Worm (Caenorhabditis elegans): Measurements from ENCODE around the gene Y110A2AL.9.

Gene Y110A2AL.9

ce11 chrII:2859873-2860821 is 6.3 kb downstream of the Y110A2AL.9 start (continued):
- TF ChIP-seq F57C9.4 (tag; optimal IDR thresholded peaks at IDR 0.05): no peak
- no peak for TF ChIP-seq nhr-27 (tag; optimal IDR thresholded peaks at IDR 0.05)
- no peak for TF ChIP-seq madf-8 (GFP tag; conservative IDR thresholded peaks at IDR 0.05)
- no peak for TF ChIP-seq efl-1 (GFP tag; optimal IDR thresholded peaks at IDR 0.05)
- no peak for TF ChIP-seq T26A5.8 (tag; optimal IDR thresholded peaks at IDR 0.05)

DNA sequence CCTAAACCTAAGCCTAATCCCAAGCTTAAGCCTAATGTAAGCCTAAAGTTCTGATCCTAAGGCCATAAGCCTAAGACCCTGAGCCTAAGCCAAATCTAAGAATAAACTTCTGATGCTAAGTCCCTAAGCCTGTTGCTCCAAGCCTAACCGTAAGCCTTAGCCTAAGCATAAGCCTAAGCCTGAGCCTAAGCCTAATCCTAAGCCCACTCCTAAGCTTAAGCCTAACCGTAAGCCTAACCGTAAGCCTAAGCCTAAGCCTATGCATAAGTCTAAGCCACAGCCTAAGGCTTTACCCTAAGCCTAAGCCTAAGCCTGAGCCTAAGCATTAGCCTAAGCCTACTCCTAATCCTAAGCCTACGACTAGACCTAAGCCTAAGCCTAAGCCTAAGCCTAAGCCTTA is 7.1 kb downstream of the Y110A2AL.9 start:
- TF ChIP-seq C06A6.2 (GFP tag; conservative IDR thresholded peaks at IDR 0.05) (no peak), egl-44 (GFP tag; IDR thresholded peaks at IDR 0.05) (no peak), aptf-3 (GFP tag; IDR thresholded peaks at IDR 0.05) (no peak), F22D6.2 (tag; optimal IDR thresholded peaks at IDR 0.05) (no peak), zim-3 (tag; optimal IDR thresholded peaks at IDR 0.05) (no peak), akir-1 (GFP tag; optimal IDR thresholded peaks at IDR 0.05) (no peak), lin-35 (GFP tag; optimal IDR thresholded peaks at IDR 0.05) (no peak), die-1 (tag; optimal IDR thresholded peaks at IDR 0.05) (no peak), him-1 (tag; optimal IDR thresholded peaks at IDR 0.05) (no peak), ztf-18 (tag; optimal IDR thresholded peaks at IDR 0.05) (no peak), zfh-2 (GFP tag; conservative IDR thresholded peaks at IDR 0.05) (no peak), cebp-2 (GFP tag; IDR thresholded peaks at IDR 0.05) (no peak), nhr-80 (tag; optimal IDR thresholded peaks at IDR 0.05) (no peak), Y95B8A.8 (GFP tag; IDR thresholded peaks at IDR 0.05) (no peak), F33H1.4 (GFP tag; IDR thresholded peaks at IDR 0.05) (no peak), F10E7.11 (tag; optimal IDR thresholded peaks at IDR 0.05) (no peak)

ce11 chrII:2858851-2859250 is 7.6 kb downstream of the Y110A2AL.9 start:
- no peak for TF ChIP-seq D2030.7 (GFP tag; IDR thresholded peaks at IDR 0.05)
- TF ChIP-seq ZK185.1 (tag; optimal IDR thresholded peaks at IDR 0.05; ENCODE audit: poor library complexity, severe bottlenecking): no peak
- TF ChIP-seq snpc-1.3 (tag; optimal IDR thresholded peaks at IDR 0.05; ENCODE audit: insufficient read depth): no peak
- no peak for TF ChIP-seq Y79H2A.3 (GFP tag; conservative IDR thresholded peaks at IDR 0.05)

ce11 chrII:2857559-2857958 is 8.9 kb downstream of the Y110A2AL.9 start:
- TF ChIP-seq hlh-12 (tag; optimal IDR thresholded peaks at IDR 0.05) (no peak), Y56A3A.18 (GFP tag; IDR thresholded peaks at IDR 0.05) (no peak), pbrm-1 (GFP tag; IDR thresholded peaks at IDR 0.05) (no peak), efl-1 (GFP tag; optimal IDR thresholded peaks at IDR 0.05) (no peak)

DNA sequence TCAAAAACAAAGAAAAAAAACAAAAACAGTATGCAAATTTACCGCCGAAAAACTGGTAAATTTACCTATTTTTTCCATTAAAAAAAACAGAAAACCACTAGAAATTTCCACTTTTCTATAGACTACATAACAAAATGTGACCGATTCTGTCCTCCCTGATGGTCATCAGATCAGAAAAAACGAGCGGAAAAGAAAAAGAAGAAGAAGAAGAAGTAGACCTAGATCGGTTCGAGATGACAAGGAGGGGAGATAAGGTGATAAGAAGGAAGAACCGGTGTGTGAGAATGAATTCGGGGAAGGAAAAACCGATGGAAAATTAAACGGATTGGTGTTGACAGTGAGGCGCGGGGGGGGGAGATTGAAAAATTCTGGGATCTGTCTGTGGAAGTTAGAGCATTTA is 10.3 kb downstream of the Y110A2AL.9 start:
- TF ChIP-seq pha-4 (tag; optimal IDR thresholded peaks at IDR 0.05) (no peak), dox-1 (GFP tag; IDR thresholded peaks at IDR 0.05) (no peak), hsf-1 (GFP tag; IDR thresholded peaks at IDR 0.05) (no peak), ceh-91 (GFP tag; IDR thresholded peaks at IDR 0.05) (no peak), rec-8 (tag; optimal IDR thresholded peaks at IDR 0.05) (no peak), Y53G8AR.9 (GFP tag; conservative IDR thresholded peaks at IDR 0.05) (no peak), tlf-1 (GFP tag; optimal IDR thresholded peaks at IDR 0.05) (no peak), B0261.1 (tag; optimal IDR thresholded peaks at IDR 0.05) (no peak), sptf-2 (GFP tag; optimal IDR thresholded peaks at IDR 0.05) (no peak), unc-130 (GFP tag; optimal IDR thresholded peaks at IDR 0.05) (no peak), F37B4.10 (GFP tag; IDR thresholded peaks at IDR 0.05) (no peak), tbp1 (GFP tag; optimal IDR thresholded peaks at IDR 0.05) (no peak), Y56A3A.18 (GFP tag; IDR thresholded peaks at IDR 0.05) (no peak), gei-17 (GFP tag; optimal IDR thresholded peaks at IDR 0.05) (no peak), Y53F4B.3 (GFP tag; IDR thresholded peaks at IDR 0.05) (no peak), bed-1 (GFP tag; IDR thresholded peaks at IDR 0.05) (no peak)
